Fruit fly (Drosophila melanogaster) whole organism: ENCODE data around the gene CG43980.

Source experiments
- CG8478 ChIP-seq: fragments of >200 bp; optimal IDR thresholded peaks from 2 replicates; lab custom pipeline; 2018; ENCODE audit warnings: inconsistent platforms
- Dll ChIP-seq: fragments of >200 bp; optimal IDR thresholded peaks from 2 replicates; lab custom pipeline; 2017
- EcR ChIP-seq, 2 experiments: fragments of >200 bp; optimal IDR thresholded peaks; 2 replicates each; lab custom pipeline; 2017; ENCODE audit warnings: missing biosample characterization in 2 of 2, missing genetic modification characterization in 2 of 2, missing genetic modification reagents in 2 of 2
- pan ChIP-seq: fragments of >200 bp; optimal IDR thresholded peaks from 2 replicates; lab custom pipeline; 2017
- psq ChIP-seq: fragments of >200 bp; optimal IDR thresholded peaks from 2 replicates; lab custom pipeline; 2017
- usp ChIP-seq: fragments of >200 bp; optimal IDR thresholded peaks from 2 replicates; lab custom pipeline; 2017; ENCODE audit warnings: missing biosample characterization, missing genetic modification characterization, mixed read lengths

The CG43980 gene

dm6 chr3L:21639059-21639458 lies 5.7 kb upstream of the CG43980 start, which contains the start of gene CG32445:
Gene CG32445 (plus strand): TSS chr3L:21639359.
- TF ChIP-seq usp (GFP tag; lab: Kevin White, UChicago) = no peak
- TF ChIP-seq psq (lab: Kevin White, UChicago) = no peak
- TF ChIP-seq CG8478 (lab: Kevin White, UChicago) = no peak
- no peak for TF ChIP-seq pan (lab: Kevin White, UChicago)
- TF ChIP-seq EcR (GFP tag; optimal IDR thresholded peaks at IDR 0.05; lab: Kevin White, UChicago) = no peak
- TF ChIP-seq Dll = no peak

DNA sequence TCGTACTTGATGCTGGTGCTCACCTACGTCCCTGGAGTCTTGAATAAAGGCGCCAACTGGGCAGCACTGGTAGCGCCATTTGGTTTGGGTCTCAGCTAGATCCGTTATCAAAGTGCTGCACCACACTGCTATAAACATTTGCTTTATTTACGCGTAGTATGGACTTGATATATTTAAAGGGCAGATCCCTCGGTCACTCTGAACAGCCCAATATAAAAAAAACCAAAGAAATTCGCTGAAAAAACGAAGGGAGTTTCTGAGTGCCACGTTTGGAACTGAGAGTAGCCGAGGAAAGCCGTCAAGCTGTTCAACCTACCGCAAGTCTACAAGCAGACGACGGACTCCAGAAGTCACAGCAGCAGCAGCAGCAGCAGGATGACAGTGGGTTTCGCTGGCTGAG lies 3.9 kb upstream of the CG43980 start, which contains the start of gene Atox1:
TSS of gene Atox1 (plus strand) at position 181 of the 400 bp plus-strand sequence.
- TF ChIP-seq usp (GFP tag; lab: Kevin White, UChicago) (no peak), CG8478 (lab: Kevin White, UChicago) (no peak), pan (lab: Kevin White, UChicago) (no peak), Dll (no peak), psq (lab: Kevin White, UChicago) (no peak), EcR (GFP tag; optimal IDR thresholded peaks at IDR 0.05; lab: Kevin White, UChicago) (no peak)

DNA sequence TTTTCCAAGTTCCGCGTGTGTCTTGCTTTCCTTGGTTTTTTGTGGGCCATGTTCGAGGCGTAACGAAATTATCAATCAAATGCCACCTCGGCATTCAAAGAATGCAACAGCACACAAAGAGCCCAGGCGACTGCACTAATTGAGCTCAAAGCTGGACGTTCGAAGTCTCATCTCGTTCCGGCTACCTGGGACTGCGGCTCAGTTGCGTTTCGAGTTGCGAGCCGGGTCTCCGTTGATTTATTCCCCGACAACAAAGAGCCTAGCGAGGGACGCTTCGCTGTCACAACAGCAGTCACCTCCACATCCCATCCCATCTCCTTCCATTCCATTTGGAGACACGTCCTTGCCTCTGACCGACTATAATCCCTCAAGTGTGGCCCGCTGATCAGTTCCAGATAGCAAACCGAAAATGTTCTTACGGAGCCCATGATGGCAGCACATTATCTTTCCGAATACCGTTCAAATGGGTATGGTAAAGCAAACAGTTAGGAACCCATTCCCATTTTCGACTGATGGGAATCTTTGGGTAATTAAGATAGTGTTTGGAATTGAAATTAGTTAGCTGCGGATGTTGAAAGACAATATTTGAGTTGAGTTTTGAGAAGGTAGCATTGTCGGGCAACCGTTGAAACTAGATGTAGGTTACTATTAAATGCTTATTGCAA lies 1.7 kb upstream of the CG43980 start:
- TF ChIP-seq pan (lab: Kevin White, UChicago) = no peak
- TF ChIP-seq CG8478 (lab: Kevin White, UChicago) = no peak
- TF ChIP-seq usp (GFP tag; lab: Kevin White, UChicago) = no peak
- TF ChIP-seq EcR (GFP tag; optimal IDR thresholded peaks at IDR 0.05; lab: Kevin White, UChicago) = no peak
- TF ChIP-seq Dll = no peak
- TF ChIP-seq psq (lab: Kevin White, UChicago) = no peak

DNA sequence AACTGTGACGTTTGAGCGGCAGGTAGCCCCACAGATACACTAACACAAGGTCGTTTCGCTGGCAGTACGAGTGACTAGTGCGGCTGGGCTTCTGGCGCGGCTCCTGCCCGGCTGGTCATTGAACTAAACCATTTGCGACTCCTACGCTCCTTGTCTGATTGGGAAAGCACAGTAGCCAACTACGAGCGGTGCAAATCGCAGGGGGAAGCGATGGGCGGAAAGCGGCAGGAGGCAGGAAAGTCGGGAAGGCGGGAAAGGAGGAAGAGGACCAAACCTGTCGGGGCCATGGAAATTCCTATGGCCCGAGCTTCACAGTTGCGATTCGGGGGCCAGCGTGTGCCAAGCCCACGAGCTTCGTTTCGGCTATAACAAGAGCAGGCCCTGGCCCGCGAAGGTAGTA lies 582 bp upstream of the CG43980 start:
- TF ChIP-seq psq (lab: Kevin White, UChicago) (no peak), EcR (GFP tag; optimal IDR thresholded peaks at IDR 0.05; lab: Kevin White, UChicago) (peak in 1 of 2 experiments; percentile 79)

dm6 chr3L:21645878-21646277 lies 1.1 kb downstream of the CG43980 start:
- TF ChIP-seq EcR (GFP tag; optimal IDR thresholded peaks at IDR 0.05; lab: Kevin White, UChicago) (no peak), Dll (no peak), pan (lab: Kevin White, UChicago) (no peak), CG8478 (lab: Kevin White, UChicago) (no peak), usp (GFP tag; lab: Kevin White, UChicago) (no peak), psq (lab: Kevin White, UChicago) (no peak)

- TF ChIP-seq pan (lab: Kevin White, UChicago) = no peak
- no peak for TF ChIP-seq Dll
- no peak for TF ChIP-seq CG8478 (lab: Kevin White, UChicago)
- no peak for TF ChIP-seq usp (GFP tag; lab: Kevin White, UChicago)
Observed at dm6 chr3L:21647853-21648252, 3.1 kb downstream of the CG43980 start.

DNA sequence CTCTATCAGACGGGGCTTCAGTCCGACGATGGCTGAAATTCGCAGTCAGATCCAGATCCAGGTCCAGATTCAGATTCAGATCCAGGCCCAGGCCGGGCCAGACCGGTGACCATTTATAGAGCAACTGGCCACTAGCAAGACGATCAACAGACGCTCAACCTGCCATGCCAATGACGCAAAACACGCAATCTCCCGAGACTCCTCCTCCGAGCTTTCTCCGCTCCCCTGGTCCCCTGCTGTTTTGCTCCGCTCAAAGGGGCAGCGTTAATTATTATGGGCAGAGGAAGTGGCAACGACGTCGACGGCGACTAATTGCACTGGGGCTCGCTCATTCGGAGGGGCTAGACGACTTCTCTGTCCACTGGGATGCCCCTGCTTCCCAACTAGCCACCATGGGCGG lies 6.7 kb downstream of the CG43980 start:
- no peak for TF ChIP-seq psq (lab: Kevin White, UChicago)
- TF ChIP-seq CG8478 (lab: Kevin White, UChicago) = no peak
- TF ChIP-seq EcR (GFP tag; optimal IDR thresholded peaks at IDR 0.05; lab: Kevin White, UChicago) = no peak
- TF ChIP-seq usp (GFP tag; lab: Kevin White, UChicago) = no peak
- no peak for TF ChIP-seq Dll
- TF ChIP-seq pan (lab: Kevin White, UChicago) = no peak

DNA sequence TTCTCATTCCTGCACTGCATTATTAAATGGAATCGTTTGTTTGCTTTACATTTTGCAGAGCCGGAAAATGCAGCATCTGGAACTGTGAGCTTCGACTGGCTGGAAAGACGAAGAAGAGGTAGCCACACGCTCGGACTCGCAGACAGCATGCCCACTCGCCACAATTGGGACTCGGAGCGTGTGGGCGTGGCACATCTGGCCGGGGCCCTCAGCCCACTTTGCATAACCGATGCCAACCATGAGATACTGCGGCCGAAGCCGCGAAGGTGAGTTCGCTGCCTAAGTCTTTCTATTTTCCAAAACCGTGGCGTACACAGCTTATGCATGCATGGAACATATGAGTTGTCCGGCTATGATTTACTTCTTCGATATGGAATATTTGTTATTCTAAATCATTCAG lies 7.4 kb downstream of the CG43980 start:
- TF ChIP-seq Dll (no peak), usp (GFP tag; lab: Kevin White, UChicago) (no peak), EcR (GFP tag; optimal IDR thresholded peaks at IDR 0.05; lab: Kevin White, UChicago) (no peak), psq (lab: Kevin White, UChicago) (no peak), pan (lab: Kevin White, UChicago) (no peak), CG8478 (lab: Kevin White, UChicago) (no peak)

DNA sequence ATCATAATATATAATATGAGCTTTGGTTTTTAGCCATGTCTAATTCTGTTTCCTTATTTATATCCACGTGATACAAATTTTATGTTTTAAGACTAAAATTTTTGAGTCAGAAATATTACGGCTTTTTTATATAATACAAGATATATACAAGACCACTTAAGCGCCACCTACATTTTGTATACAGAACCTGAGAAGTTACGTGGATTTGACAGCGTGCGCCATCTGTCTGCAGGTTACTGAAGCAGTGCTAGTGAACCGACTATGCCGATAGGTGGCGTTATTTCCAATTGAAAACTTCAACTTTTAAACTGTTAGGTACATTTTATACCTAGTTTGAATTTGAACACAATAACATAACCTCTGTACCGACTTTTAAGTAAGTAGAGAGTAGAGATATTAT lies 8.0 kb downstream of the CG43980 start:
- TF ChIP-seq Dll = no peak
- TF ChIP-seq usp (GFP tag; lab: Kevin White, UChicago) = no peak
- no peak for TF ChIP-seq psq (lab: Kevin White, UChicago)
- no peak for TF ChIP-seq CG8478 (lab: Kevin White, UChicago)
- TF ChIP-seq EcR (GFP tag; optimal IDR thresholded peaks at IDR 0.05; lab: Kevin White, UChicago) = no peak
- no peak for TF ChIP-seq pan (lab: Kevin White, UChicago)

DNA sequence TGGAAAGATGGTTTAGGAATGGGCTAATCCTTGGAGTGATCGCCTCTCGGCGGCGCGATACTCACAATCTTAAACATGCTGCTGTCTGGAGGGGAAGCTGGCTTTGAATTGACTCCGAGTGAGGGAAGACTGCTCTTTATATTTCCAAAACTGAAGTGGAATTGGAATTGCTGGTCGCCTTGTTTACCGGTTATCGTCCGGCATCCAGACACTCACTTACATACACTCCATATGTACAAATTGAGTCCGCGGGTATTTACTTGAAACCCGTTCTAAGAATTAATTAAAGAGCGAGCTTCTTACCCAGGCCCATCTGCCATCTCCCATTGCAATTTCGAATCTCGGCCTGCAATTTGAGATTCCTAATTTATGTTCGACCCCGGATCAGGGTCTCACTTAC lies 22.1 kb downstream of the CG43980 start, which contains the start of gene Cpr78E:
TSS of gene Cpr78E (minus strand) at position 101 of the 400 bp plus-strand sequence.
- TF ChIP-seq pan (lab: Kevin White, UChicago) (no peak), EcR (GFP tag; optimal IDR thresholded peaks at IDR 0.05; lab: Kevin White, UChicago) (no peak), CG8478 (lab: Kevin White, UChicago) (no peak), psq (lab: Kevin White, UChicago) (no peak), usp (GFP tag; lab: Kevin White, UChicago) (no peak), Dll (no peak)

- TF ChIP-seq pan (lab: Kevin White, UChicago) = no peak
- TF ChIP-seq usp (GFP tag; lab: Kevin White, UChicago) = no peak
- TF ChIP-seq EcR (GFP tag; optimal IDR thresholded peaks at IDR 0.05; lab: Kevin White, UChicago) = no peak
- no peak for TF ChIP-seq Dll
- TF ChIP-seq psq (lab: Kevin White, UChicago) = no peak
- TF ChIP-seq CG8478 (lab: Kevin White, UChicago) = no peak
Observed at dm6 chr3L:21667530-21667929, 22.8 kb downstream of the CG43980 start.

DNA sequence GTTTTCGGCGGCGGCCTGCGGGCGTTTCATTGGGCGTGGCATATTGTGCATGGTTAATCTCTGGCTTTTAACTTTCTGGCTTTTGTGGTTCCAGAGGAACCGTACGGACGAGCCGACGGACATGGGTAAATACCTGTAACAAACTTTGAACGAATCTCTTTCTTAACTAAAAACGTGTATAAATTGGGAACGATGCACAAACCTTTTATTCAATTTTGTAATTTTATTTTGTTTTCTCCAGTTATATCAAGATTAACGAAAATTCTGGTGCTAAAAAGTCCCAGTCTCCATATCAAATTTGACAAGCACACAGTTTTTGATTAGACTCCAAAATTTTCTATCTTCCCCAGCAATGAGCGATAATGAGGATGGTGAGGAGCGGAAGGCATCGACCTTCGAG lies 27.1 kb downstream of the CG43980 start, which contains the start of gene CG11249:
TSS of gene CG11249 (plus strand) at position 301 of the 400 bp plus-strand sequence.
- TF ChIP-seq pan (lab: Kevin White, UChicago) (no peak), EcR (GFP tag; optimal IDR thresholded peaks at IDR 0.05; lab: Kevin White, UChicago) (no peak), usp (GFP tag; lab: Kevin White, UChicago) (no peak), CG8478 (lab: Kevin White, UChicago) (no peak), Dll (no peak), psq (lab: Kevin White, UChicago) (no peak)
